Worm (Caenorhabditis elegans) whole organism, L2 larva: ENCODE data around the gene C17C3.1.

ENCODE experiments used
- C34F6.9 ChIP-seq: fragments of 150-350 bp; optimal IDR thresholded peaks from 2 replicates; lab custom pipeline; 2014; ENCODE audit warnings: missing biosample characterization, missing genetic modification characterization
- F13H6.1 ChIP-seq: sonication (generic microtip); optimal IDR thresholded peaks from 2 replicates; lab custom pipeline; 2016; ENCODE audit warnings: missing genetic modification characterization, missing compliant biosample characterization
- R02D3.7 ChIP-seq: fragments of 150-350 bp; optimal IDR thresholded peaks from 2 replicates; lab custom pipeline; 2014; ENCODE audit warnings: missing biosample characterization, missing genetic modification characterization
- Y55F3AM.14 ChIP-seq: fragments of 200-800 bp; sonication (Bioruptor generic); optimal IDR thresholded peaks from 2 replicates; lab custom pipeline; 2018; ENCODE audit warnings: mild to moderate bottlenecking, missing genetic modification characterization, missing compliant biosample characterization
- alr-1 ChIP-seq: fragments of 150-350 bp; optimal IDR thresholded peaks from 2 replicates; lab custom pipeline; 2014; ENCODE audit warnings: missing biosample characterization, missing genetic modification characterization
- aly-2 ChIP-seq: fragments of 150-350 bp; optimal IDR thresholded peaks from 2 replicates; lab custom pipeline; 2014; ENCODE audit warnings: missing biosample characterization, missing genetic modification characterization
- ama-1 ChIP-seq: fragments of 150-350 bp; optimal IDR thresholded peaks from 2 replicates; lab custom pipeline; 2018; ENCODE audit warnings: inconsistent platforms
- blmp-1 ChIP-seq: sonication (generic microtip); optimal IDR thresholded peaks from 2 replicates; lab custom pipeline; 2017; ENCODE audit warnings: missing genetic modification characterization, mild to moderate bottlenecking, missing compliant biosample characterization, antibody characterized with exemption, moderate library complexity; ENCODE audit not compliant: insufficient read depth
- ceh-16 ChIP-seq: fragments of 150-350 bp; optimal IDR thresholded peaks from 2 replicates; lab custom pipeline; 2014; ENCODE audit warnings: missing biosample characterization, missing genetic modification characterization
- crh-2 ChIP-seq: sonication (generic microtip); optimal IDR thresholded peaks from 2 replicates; lab custom pipeline; 2017; ENCODE audit warnings: missing biosample characterization, missing genetic modification characterization
- dmd-4 ChIP-seq: sonication (generic microtip); optimal IDR thresholded peaks from 2 replicates; lab custom pipeline; 2017; ENCODE audit warnings: missing biosample characterization, missing genetic modification characterization
- egl-27 ChIP-seq: sonication (generic microtip); optimal IDR thresholded peaks from 3 replicates; lab custom pipeline; 2017; ENCODE audit warnings: missing biosample characterization, missing genetic modification reagents, missing genetic modification characterization
- fos-1 ChIP-seq: fragments of 150-350 bp; optimal IDR thresholded peaks from 2 replicates; lab custom pipeline; 2014; ENCODE audit warnings: missing biosample characterization, missing genetic modification characterization
- gmeb-1 ChIP-seq: fragments of 150-350 bp; optimal IDR thresholded peaks from 2 replicates; lab custom pipeline; 2014; ENCODE audit warnings: missing biosample characterization, missing genetic modification characterization
- lin-11 ChIP-seq: fragments of 150-350 bp; sonication (generic microtip); optimal IDR thresholded peaks from 2 replicates; lab custom pipeline; 2014; ENCODE audit warnings: missing biosample characterization, missing genetic modification characterization, inconsistent platforms, mixed read lengths
- lin-13 ChIP-seq: fragments of 150-350 bp; optimal IDR thresholded peaks from 2 replicates; lab custom pipeline; 2014; ENCODE audit warnings: missing biosample characterization, missing genetic modification reagents, missing genetic modification characterization
- lin-39 ChIP-seq: fragments of 150-350 bp; optimal IDR thresholded peaks from 2 replicates; lab custom pipeline; 2014; ENCODE audit warnings: missing biosample characterization, missing genetic modification reagents, missing genetic modification characterization
- lsy-2 ChIP-seq, 2 experiments: fragments of 150-350 bp in 1 of 2; sonication (generic microtip) in 1 of 2; optimal IDR thresholded peaks; 2 replicates each; lab custom pipeline; 2014 to 2017; ENCODE audit warnings: missing biosample characterization in 2 of 2, missing genetic modification characterization in 2 of 2
- mab-5 ChIP-seq: fragments of 150-350 bp; optimal IDR thresholded peaks from 2 replicates; lab custom pipeline; 2014; ENCODE audit warnings: missing biosample characterization, missing genetic modification characterization
- mbf-1 ChIP-seq: sonication (generic microtip); optimal IDR thresholded peaks from 2 replicates; lab custom pipeline; 2017; ENCODE audit warnings: missing biosample characterization, missing genetic modification characterization
- nhr-10 ChIP-seq: sonication (generic microtip); optimal IDR thresholded peaks from 2 replicates; lab custom pipeline; 2017; ENCODE audit warnings: missing biosample characterization, missing genetic modification characterization
- nhr-11 ChIP-seq: fragments of 150-350 bp; optimal IDR thresholded peaks from 2 replicates; lab custom pipeline; 2014; ENCODE audit warnings: missing biosample characterization, missing genetic modification characterization
- nhr-129 ChIP-seq: fragments of 150-350 bp; optimal IDR thresholded peaks from 2 replicates; lab custom pipeline; 2014; ENCODE audit warnings: missing biosample characterization, missing genetic modification characterization
- nhr-21 ChIP-seq: fragments of 150-350 bp; optimal IDR thresholded peaks from 2 replicates; lab custom pipeline; 2014; ENCODE audit warnings: missing biosample characterization, missing genetic modification characterization
- nhr-23 ChIP-seq: fragments of 150-350 bp; optimal IDR thresholded peaks from 2 replicates; lab custom pipeline; 2014; ENCODE audit warnings: missing biosample characterization, missing genetic modification reagents, missing genetic modification characterization
- nhr-25 ChIP-seq: fragments of 150-350 bp; sonication (generic microtip); optimal IDR thresholded peaks from 3 replicates; lab custom pipeline; 2014; ENCODE audit warnings: missing biosample characterization, missing genetic modification characterization
- nhr-6 ChIP-seq: fragments of 150-350 bp; optimal IDR thresholded peaks from 2 replicates; lab custom pipeline; 2014; ENCODE audit warnings: missing biosample characterization, missing genetic modification characterization
- nhr-77 ChIP-seq: fragments of 150-350 bp; optimal IDR thresholded peaks from 2 replicates; lab custom pipeline; 2014; ENCODE audit warnings: missing biosample characterization, missing genetic modification characterization
- peb-1 ChIP-seq: fragments of 150-350 bp; optimal IDR thresholded peaks from 2 replicates; lab custom pipeline; 2014; ENCODE audit warnings: missing biosample characterization, missing genetic modification characterization
- sma-3 ChIP-seq: sonication (generic microtip); optimal IDR thresholded peaks from 2 replicates; lab custom pipeline; 2016; ENCODE audit warnings: missing genetic modification reagents, missing genetic modification characterization, missing compliant biosample characterization
- sma-9 ChIP-seq, 2 experiments: fragments of 150-350 bp in 1 of 2; sonication (generic microtip) in 1 of 2; optimal IDR thresholded peaks; 2 replicates each; lab custom pipeline; 2014 to 2016; ENCODE audit warnings: missing genetic modification characterization in 2 of 2, mild to moderate bottlenecking in 1 of 2, missing biosample characterization in 1 of 2, missing compliant biosample characterization in 1 of 2, missing genetic modification reagents in 1 of 2, moderate library complexity in 1 of 2
- snpc-4 ChIP-seq: fragments of 150-350 bp; optimal IDR thresholded peaks from 2 replicates; lab custom pipeline; 2014; ENCODE audit warnings: missing biosample characterization, missing genetic modification characterization
- zag-1 ChIP-seq: fragments of 150-350 bp; optimal IDR thresholded peaks from 2 replicates; lab custom pipeline; 2014; ENCODE audit warnings: missing biosample characterization, missing genetic modification characterization
- ztf-1 ChIP-seq: fragments of 200-800 bp; sonication (Bioruptor generic); conservative IDR thresholded peaks from 2 replicates; pipeline ENCODE4 v1.3.6; 2022; ENCODE audit warnings: missing genetic modification characterization, missing compliant biosample characterization
- ztf-4 ChIP-seq: fragments of 150-350 bp; optimal IDR thresholded peaks from 2 replicates; lab custom pipeline; 2014; ENCODE audit warnings: missing biosample characterization, missing genetic modification characterization

Gene C17C3.1

ce11 chrII:5544145-5544515, 26.2 kb upstream of the C17C3.1 start:
- TF ChIP-seq fos-1 (tag; lab: Kevin White, UChicago), result peak; percentile 11
- peak; percentile 6 for TF ChIP-seq nhr-77
- TF ChIP-seq nhr-129 (tag; lab: Kevin White, UChicago), result peak; percentile 89
- TF ChIP-seq dmd-4 (tag; lab: Kevin White, UChicago), result no peak
- peak; percentile 16 for TF ChIP-seq nhr-6 (tag; lab: Kevin White, UChicago)
- TF ChIP-seq crh-2 (tag; lab: Kevin White, UChicago), result peak; percentile 60
- peak; percentile 15 for TF ChIP-seq nhr-10
- TF ChIP-seq sma-3 (GFP tag; lab: Kevin White, UChicago), result peak; percentile 66
- TF ChIP-seq sma-9 (GFP tag; optimal IDR thresholded peaks at IDR 0.05; lab: Kevin White, UChicago), result peak; percentile 76
- TF ChIP-seq sma-9 (tag; optimal IDR thresholded peaks at IDR 0.05; lab: Kevin White, UChicago), result no peak
- TF ChIP-seq nhr-11 (tag; lab: Kevin White, UChicago), result no peak
- peak; percentile 85 for TF ChIP-seq nhr-21
- TF ChIP-seq ama-1 (lab: Kevin White, UChicago), result peak; percentile 93
- TF ChIP-seq nhr-25, result no peak
- TF ChIP-seq R02D3.7 (tag; lab: Kevin White, UChicago), result no peak
- peak; percentile 98 for TF ChIP-seq snpc-4 (tag; lab: Kevin White, UChicago)
- peak in 1 of 2 experiments; percentile 73 for TF ChIP-seq lsy-2 (tag; optimal IDR thresholded peaks at IDR 0.05; lab: Kevin White, UChicago)
- TF ChIP-seq gmeb-1 (tag; lab: Kevin White, UChicago), result peak; percentile 66
- TF ChIP-seq lin-13 (GFP tag; lab: Kevin White, UChicago), result peak; percentile 27

ce11 chrII:5544764-5545163, 25.6 kb upstream of the C17C3.1 start, which contains the start of gene ins-13:
Gene ins-13 (minus strand): TSS chrII:5544864.
- TF ChIP-seq snpc-4 (tag; lab: Kevin White, UChicago) (no peak), nhr-25 (no peak)

DNA sequence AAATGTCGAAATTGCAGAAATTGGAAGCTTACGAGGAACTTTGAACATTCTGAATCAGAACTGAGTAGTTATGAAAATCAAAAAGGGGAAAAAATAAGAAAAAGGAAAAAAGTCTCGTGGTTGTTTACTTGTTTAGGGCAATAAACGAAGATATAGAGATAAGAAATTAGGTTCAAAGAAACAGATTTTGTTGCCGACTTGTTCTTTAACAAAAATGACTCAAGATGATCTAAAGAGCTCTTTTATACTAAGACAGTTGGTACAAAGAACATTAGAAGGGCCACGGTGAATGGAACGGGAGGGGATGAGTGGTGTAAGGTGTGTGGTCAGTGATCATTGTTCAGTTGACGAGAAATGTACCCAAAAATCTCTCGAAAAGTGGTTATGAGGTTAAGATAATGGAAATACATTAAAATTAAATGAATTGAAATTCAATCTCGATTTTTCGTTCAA, 22.9 kb upstream of the C17C3.1 start, which contains the start of gene acdh-2:
acdh-2 (minus strand) TSS at position 51 of the 453 bp plus-strand sequence.
- no peak for TF ChIP-seq zag-1
- TF ChIP-seq aly-2 (tag; lab: Kevin White, UChicago), result no peak
- TF ChIP-seq egl-27 (tag; lab: Kevin White, UChicago), result no peak
- TF ChIP-seq blmp-1 (tag; lab: Kevin White, UChicago), result no peak
- TF ChIP-seq peb-1, result no peak
- no peak for TF ChIP-seq crh-2 (tag; lab: Kevin White, UChicago)
- no peak for TF ChIP-seq ztf-1

ce11 chrII:5549746-5550145, 20.6 kb upstream of the C17C3.1 start, which contains the start of gene C17C3.6:
Gene C17C3.6 (plus strand): TSS chrII:5550046.
- TF ChIP-seq lin-11 (tag; lab: Kevin White, UChicago) (no peak), gmeb-1 (tag; lab: Kevin White, UChicago) (no peak), blmp-1 (tag; lab: Kevin White, UChicago) (no peak), alr-1 (tag; lab: Kevin White, UChicago) (no peak), dmd-4 (tag; lab: Kevin White, UChicago) (no peak), egl-27 (tag; lab: Kevin White, UChicago) (no peak), aly-2 (tag; lab: Kevin White, UChicago) (no peak), nhr-25 (no peak), C34F6.9 (tag; lab: Kevin White, UChicago) (no peak), lin-39 (no peak), crh-2 (tag; lab: Kevin White, UChicago) (no peak), ztf-4 (tag; lab: Kevin White, UChicago) (no peak)
- TF ChIP-seq, all 48 proteins: peak for 0

DNA sequence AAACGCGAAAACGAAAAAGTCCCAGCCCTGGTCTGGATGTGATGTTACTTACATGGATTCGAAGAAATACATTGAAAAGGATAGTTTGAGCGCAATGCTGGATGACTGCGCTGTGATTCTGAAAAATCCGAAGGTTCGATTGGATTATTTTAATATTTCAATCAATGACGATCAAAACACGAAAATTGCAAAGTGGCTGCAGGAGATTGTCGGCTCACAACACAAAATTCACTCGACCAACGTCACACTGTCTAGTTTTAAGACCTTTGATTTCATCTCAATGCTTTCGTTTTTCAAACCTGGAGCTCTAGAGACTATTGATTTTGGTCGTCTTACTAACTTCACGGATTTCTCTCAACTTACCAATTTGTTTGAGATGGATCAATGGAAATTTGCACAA, 18.9 kb upstream of the C17C3.1 start, which contains the start of gene C17C3.5:
C17C3.5 (plus strand) TSS at position 301 of the 400 bp plus-strand sequence.
- TF ChIP-seq alr-1 (tag; lab: Kevin White, UChicago), result no peak
- no peak for TF ChIP-seq mbf-1
- no peak for TF ChIP-seq nhr-129 (tag; lab: Kevin White, UChicago)
- TF ChIP-seq nhr-11 (tag; lab: Kevin White, UChicago), result no peak
- TF ChIP-seq zag-1, result no peak
- TF ChIP-seq mab-5 (tag; lab: Kevin White, UChicago), result no peak
- no peak for TF ChIP-seq nhr-10
- no peak for TF ChIP-seq ztf-4 (tag; lab: Kevin White, UChicago)
- no peak for TF ChIP-seq Y55F3AM.14 (GFP tag; lab: Kevin White, UChicago)
- TF ChIP-seq blmp-1 (tag; lab: Kevin White, UChicago), result no peak
- TF ChIP-seq lsy-2 (tag; optimal IDR thresholded peaks at IDR 0.05; lab: Kevin White, UChicago), result no peak
- no peak for TF ChIP-seq R02D3.7 (tag; lab: Kevin White, UChicago)
- no peak for TF ChIP-seq nhr-23 (tag; lab: Kevin White, UChicago)
- TF ChIP-seq sma-3 (GFP tag; lab: Kevin White, UChicago), result no peak
- no peak for TF ChIP-seq F13H6.1 (tag; lab: Kevin White, UChicago)
- no peak for TF ChIP-seq lin-13 (GFP tag; lab: Kevin White, UChicago)
- TF ChIP-seq ceh-16, result no peak
- TF ChIP-seq, all 48 proteins: peak for 0
